Worm (Caenorhabditis elegans): Measurements from ENCODE around the gene nhr-150.

nhr-150 gene

ce11 chrV:15481374-15481773 is at the start of gene nhr-150:
Gene nhr-150, minus strand, starts transcription at chrV:15481465.
- TF ChIP-seq hrde-1 (tag; optimal IDR thresholded peaks at IDR 0.05; ENCODE audit: borderline replicate concordance) (no peak), chd-7 (tag; optimal IDR thresholded peaks at IDR 0.05) (no peak), Y79H2A.3 (GFP tag; conservative IDR thresholded peaks at IDR 0.05) (no peak), dpff-1 (tag; optimal IDR thresholded peaks at IDR 0.05) (no peak), D2030.7 (GFP tag; IDR thresholded peaks at IDR 0.05) (no peak), nfyb-1 (GFP tag; IDR thresholded peaks at IDR 0.05) (no peak)

ce11 chrV:15529069-15529468 is 47.8 kb upstream of the nhr-150 start, which contains the start of gene srh-276:
Gene srh-276, plus strand, starts transcription at chrV:15529369.
- TF ChIP-seq bed-2 (GFP tag; IDR thresholded peaks at IDR 0.05) (no peak), nhr-120 (GFP tag; IDR thresholded peaks at IDR 0.05) (no peak), nhr-90 (tag; optimal IDR thresholded peaks at IDR 0.05) (no peak), ZK185.1 (tag; optimal IDR thresholded peaks at IDR 0.05; ENCODE audit: poor library complexity, severe bottlenecking) (no peak), let-526 (GFP tag; IDR thresholded peaks at IDR 0.05) (no peak), lsy-27 (tag; optimal IDR thresholded peaks at IDR 0.05; ENCODE audit: borderline replicate concordance, insufficient read depth) (no peak), K11D2.4 (GFP tag; IDR thresholded peaks at IDR 0.05) (no peak), T07F8.4 (tag; optimal IDR thresholded peaks at IDR 0.05) (no peak), egrh-3 (GFP tag; IDR thresholded peaks at IDR 0.05) (no peak), ztf-6 (GFP tag; IDR thresholded peaks at IDR 0.05) (no peak), attf-5 (GFP tag; optimal IDR thresholded peaks at IDR 0.05) (no peak), atf-7 (tag; optimal IDR thresholded peaks at IDR 0.05) (no peak)

DNA sequence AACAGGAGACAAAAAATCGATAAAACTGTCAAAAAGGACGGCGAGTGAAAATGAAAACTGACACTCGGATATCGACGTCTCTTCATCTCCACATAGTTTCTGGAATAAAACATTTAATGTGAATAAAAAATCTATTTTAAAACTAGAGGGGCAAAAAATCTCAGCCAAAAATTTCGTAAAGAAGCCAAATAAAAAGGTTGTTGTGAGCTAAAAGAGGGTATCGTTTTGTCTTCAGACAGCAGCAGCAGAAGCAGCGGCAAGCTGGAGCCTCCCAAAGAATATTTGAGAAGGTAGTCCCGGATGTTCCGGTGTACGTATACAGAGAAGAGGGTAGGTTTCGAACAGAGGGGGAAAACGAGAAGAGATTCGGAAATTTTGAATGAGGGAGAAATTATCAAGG is 40.7 kb upstream of the nhr-150 start, which contains the start of gene lgc-31:
lgc-31 (minus strand) TSS at position 101 of the 400 bp plus-strand sequence.
- TF ChIP-seq nfya-1 (tag; optimal IDR thresholded peaks at IDR 0.05; ENCODE audit: borderline replicate concordance, insufficient read depth) (no peak), ceh-58 (GFP tag; IDR thresholded peaks at IDR 0.05) (no peak)

ce11 chrV:15520398-15520797 is 39.1 kb upstream of the nhr-150 start:
- TF ChIP-seq atf-7 (tag; optimal IDR thresholded peaks at IDR 0.05) = peak; percentile 15
- no peak for TF ChIP-seq dpl-1 (GFP tag; optimal IDR thresholded peaks at IDR 0.05)

DNA sequence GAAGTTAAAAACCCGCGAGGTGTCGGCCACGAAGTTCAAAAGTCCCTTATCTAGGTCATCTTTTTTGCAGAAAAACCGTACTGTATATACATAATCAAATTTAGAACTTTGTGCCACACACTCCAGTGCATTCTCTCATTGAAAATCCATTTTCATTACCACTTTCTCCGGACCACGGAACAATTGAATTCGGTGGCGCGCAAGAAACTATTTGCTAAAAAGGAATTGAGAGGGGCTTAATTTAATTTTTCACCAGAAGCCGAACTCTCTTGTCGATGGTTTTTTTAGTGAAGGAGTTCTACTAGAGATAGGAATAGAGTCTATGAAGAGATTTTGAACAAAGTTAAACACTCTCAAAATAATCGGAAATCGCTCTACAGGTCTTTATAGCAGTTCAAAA is 38.6 kb upstream of the nhr-150 start:
- TF ChIP-seq snpc-1.3 (tag; optimal IDR thresholded peaks at IDR 0.05; ENCODE audit: insufficient read depth) (no peak), nfyb-1 (GFP tag; IDR thresholded peaks at IDR 0.05) (no peak), ZK185.1 (tag; optimal IDR thresholded peaks at IDR 0.05; ENCODE audit: poor library complexity, severe bottlenecking) (no peak), snpc-4 (GFP tag; optimal IDR thresholded peaks at IDR 0.05) (no peak), snpc-4 (tag; optimal IDR thresholded peaks at IDR 0.05) (no peak), let-607 (tag; optimal IDR thresholded peaks at IDR 0.05) (no peak), tlf-1 (GFP tag; optimal IDR thresholded peaks at IDR 0.05) (no peak)

DNA sequence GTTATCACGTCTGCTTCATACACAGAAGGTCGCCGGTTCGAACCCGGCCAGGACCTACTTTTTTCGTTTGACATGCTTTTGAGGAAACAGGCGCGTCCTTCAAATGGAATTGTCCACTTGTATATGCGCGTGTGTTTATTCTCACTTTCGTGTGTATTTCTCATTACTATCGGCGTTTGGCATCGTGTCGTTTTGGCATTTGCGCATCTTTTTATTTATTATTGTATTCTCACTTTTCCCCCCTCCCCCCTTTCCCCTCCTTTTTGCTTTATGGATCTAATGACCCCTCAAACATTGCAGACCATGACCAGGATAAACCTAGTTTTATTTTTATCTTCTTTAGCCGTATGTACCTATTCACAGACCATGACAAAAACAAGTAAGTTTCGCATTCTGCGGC is 36.1 kb upstream of the nhr-150 start, which contains the start of gene F21A3.3:
F21A3.3 (plus strand) TSS at position 301 of the 400 bp plus-strand sequence.
- TF ChIP-seq Y53F4B.3 (GFP tag; IDR thresholded peaks at IDR 0.05) = no peak
- TF ChIP-seq ztf-18 (tag; optimal IDR thresholded peaks at IDR 0.05) = no peak
- no peak for TF ChIP-seq let-526 (GFP tag; IDR thresholded peaks at IDR 0.05)
- no peak for TF ChIP-seq die-1 (tag; optimal IDR thresholded peaks at IDR 0.05)
- no peak for TF ChIP-seq F10E7.11 (tag; optimal IDR thresholded peaks at IDR 0.05)
- TF ChIP-seq F23B12.7 (tag; optimal IDR thresholded peaks at IDR 0.05; ENCODE audit: insufficient read depth) = no peak
- TF ChIP-seq ceh-100 (GFP tag; IDR thresholded peaks at IDR 0.05) = no peak
- TF ChIP-seq pbrm-1 (GFP tag; IDR thresholded peaks at IDR 0.05) = no peak

Data from whole organism, young adult.